Fruit fly (Drosophila melanogaster) whole organism, embryonic: ENCODE results near the gene CG4452.

ENCODE experiments used
- Asciz ChIP-seq: fragments of 200-800 bp; sonication (Bioruptor generic); optimal IDR thresholded peaks from 2 replicates; lab custom pipeline; 2017; ENCODE audit warnings: missing biosample characterization, mild to moderate bottlenecking, missing genetic modification characterization, missing genetic modification reagents
- B-H2 ChIP-seq: fragments of 200-800 bp; sonication (Bioruptor generic); optimal IDR thresholded peaks from 2 replicates; lab custom pipeline; 2018; ENCODE audit warnings: missing biosample characterization, mild to moderate bottlenecking, missing genetic modification characterization
- CG10431 ChIP-seq: fragments of 200-800 bp; sonication (Bioruptor generic); optimal IDR thresholded peaks from 3 replicates; lab custom pipeline; 2018; ENCODE audit warnings: missing biosample characterization, mild to moderate bottlenecking, missing genetic modification characterization
- CG10543 ChIP-seq: fragments of 200-800 bp; sonication (Bioruptor generic); optimal IDR thresholded peaks from 3 replicates; lab custom pipeline; 2017; ENCODE audit warnings: missing biosample characterization, mild to moderate bottlenecking, missing genetic modification characterization, moderate library complexity
- CG11456 ChIP-seq: fragments of 200-800 bp; sonication (Bioruptor generic); IDR thresholded peaks from 3 replicates; pipeline ENCODE4 v1.3.6; 2022; ENCODE audit warnings: missing biosample characterization, missing genetic modification characterization
- CG11696 ChIP-seq: fragments of 200-800 bp; sonication (Bioruptor generic); IDR thresholded peaks from 2 replicates; pipeline ENCODE4 v1.3.6; 2022; ENCODE audit warnings: missing biosample characterization, missing genetic modification characterization
- CG1529 ChIP-seq: fragments of 200-800 bp; sonication (Bioruptor generic); optimal IDR thresholded peaks from 3 replicates; lab custom pipeline; 2018; ENCODE audit warnings: missing biosample characterization, missing genetic modification characterization
- CG17385 ChIP-seq: fragments of 200-800 bp; sonication (Bioruptor generic); optimal IDR thresholded peaks from 3 replicates; lab custom pipeline; 2018; ENCODE audit warnings: missing biosample characterization, mild to moderate bottlenecking, missing genetic modification characterization
- CG18619 ChIP-seq: fragments of 200-800 bp; sonication (Bioruptor generic); optimal IDR thresholded peaks from 3 replicates; lab custom pipeline; 2017; ENCODE audit warnings: missing biosample characterization, mild to moderate bottlenecking, missing genetic modification characterization
- CG2120 ChIP-seq: fragments of 200-800 bp; sonication (Bioruptor generic); optimal IDR thresholded peaks from 3 replicates; lab custom pipeline; 2016; ENCODE audit warnings: missing biosample characterization, missing genetic modification characterization
- CG30403 ChIP-seq: fragments of 200-800 bp; sonication (Bioruptor generic); optimal IDR thresholded peaks from 3 replicates; lab custom pipeline; 2016; ENCODE audit warnings: missing biosample characterization, missing genetic modification characterization
- CG32532 ChIP-seq: fragments of 200-800 bp; sonication (Bioruptor generic); IDR thresholded peaks from 2 replicates; pipeline ENCODE4 v1.3.6; 2022; ENCODE audit warnings: missing biosample characterization, missing genetic modification characterization
- CG33557 ChIP-seq: fragments of 200-800 bp; sonication (Bioruptor generic); optimal IDR thresholded peaks from 2 replicates; lab custom pipeline; 2019; ENCODE audit warnings: missing biosample characterization, mild to moderate bottlenecking, missing genetic modification characterization, moderate library complexity
- CG3838 ChIP-seq: fragments of 200-800 bp; sonication (Bioruptor generic); optimal IDR thresholded peaks from 3 replicates; lab custom pipeline; 2016; ENCODE audit warnings: missing biosample characterization, missing genetic modification characterization
- CG4707 ChIP-seq: fragments of 200-800 bp; sonication (Bioruptor generic); optimal IDR thresholded peaks from 2 replicates; lab custom pipeline; 2018; ENCODE audit warnings: missing biosample characterization, mild to moderate bottlenecking, missing genetic modification characterization, moderate library complexity
- CG7963 ChIP-seq: fragments of 200-800 bp; sonication (Bioruptor generic); IDR thresholded peaks from 3 replicates; pipeline ENCODE4 v1.3.6; 2022; ENCODE audit warnings: missing biosample characterization, missing genetic modification characterization; ENCODE audit not compliant: partially characterized antibody
- CG8359 ChIP-seq: fragments of 200-800 bp; sonication (Bioruptor generic); optimal IDR thresholded peaks from 2 replicates; lab custom pipeline; 2017; ENCODE audit warnings: missing biosample characterization, mild to moderate bottlenecking, missing genetic modification characterization, borderline replicate concordance
- CG9215 ChIP-seq: fragments of 200-800 bp; sonication (Bioruptor generic); IDR thresholded peaks from 2 replicates; pipeline ENCODE4 v1.3.6; 2022; ENCODE audit warnings: missing biosample characterization, missing genetic modification characterization
- CG9609 ChIP-seq: fragments of 200-800 bp; sonication (Bioruptor generic); optimal IDR thresholded peaks from 3 replicates; lab custom pipeline; 2016; ENCODE audit warnings: missing biosample characterization, missing genetic modification characterization
- Doc2 ChIP-seq: fragments of 200-800 bp; sonication (Bioruptor generic); IDR thresholded peaks from 2 replicates; pipeline ENCODE4 v1.3.6; 2022; ENCODE audit warnings: missing biosample characterization, missing genetic modification characterization
- Dref ChIP-seq: fragments of 200-800 bp; sonication (Bioruptor generic); IDR thresholded peaks from 2 replicates; pipeline ENCODE4 v1.3.6; 2022; ENCODE audit warnings: missing biosample characterization, missing genetic modification characterization
- Gug ChIP-seq: fragments of 200-800 bp; sonication (Bioruptor generic); IDR thresholded peaks from 4 replicates; pipeline ENCODE4 v1.3.6; 2022; ENCODE audit warnings: missing biosample characterization, missing genetic modification characterization
- H15 ChIP-seq: fragments of 200-800 bp; sonication (Bioruptor generic); IDR thresholded peaks from 3 replicates; pipeline ENCODE4 v1.3.6; 2022; ENCODE audit warnings: missing biosample characterization, missing genetic modification characterization
- Hmx ChIP-seq: fragments of 200-800 bp; sonication (Bioruptor generic); optimal IDR thresholded peaks from 2 replicates; lab custom pipeline; 2016; ENCODE audit warnings: missing biosample characterization, missing genetic modification characterization
- Hr3 ChIP-seq: fragments of 200-800 bp; sonication (Bioruptor generic); optimal IDR thresholded peaks from 3 replicates; lab custom pipeline; 2016; ENCODE audit warnings: missing biosample characterization, missing genetic modification characterization
- Jarid2 ChIP-seq: fragments of 200-800 bp; sonication (Bioruptor generic); optimal IDR thresholded peaks from 3 replicates; lab custom pipeline; 2017; ENCODE audit warnings: mild to moderate bottlenecking, missing biosample characterization, missing genetic modification reagents, missing genetic modification characterization
- Mes4 ChIP-seq: fragments of 200-800 bp; sonication (Bioruptor generic); optimal IDR thresholded peaks from 2 replicates; lab custom pipeline; 2016; ENCODE audit warnings: missing biosample characterization, missing genetic modification characterization
- PHDP ChIP-seq: fragments of 200-800 bp; sonication (Bioruptor generic); optimal IDR thresholded peaks from 3 replicates; lab custom pipeline; 2018; ENCODE audit warnings: missing biosample characterization, mild to moderate bottlenecking, missing genetic modification characterization, moderate library complexity
- Six4 ChIP-seq: fragments of 200-800 bp; sonication (Bioruptor generic); optimal IDR thresholded peaks from 2 replicates; lab custom pipeline; 2016; ENCODE audit warnings: missing biosample characterization, missing genetic modification characterization
- Sox100B ChIP-seq: fragments of 200-800 bp; sonication (Bioruptor generic); optimal IDR thresholded peaks from 3 replicates; lab custom pipeline; 2018; ENCODE audit warnings: missing biosample characterization, mild to moderate bottlenecking, missing genetic modification characterization
- ab ChIP-seq: fragments of 200-800 bp; sonication (Bioruptor generic); optimal IDR thresholded peaks from 2 replicates; lab custom pipeline; 2016; ENCODE audit warnings: missing biosample characterization, missing genetic modification characterization
- aop ChIP-seq: fragments of 200-800 bp; sonication (Bioruptor generic); IDR thresholded peaks from 2 replicates; pipeline ENCODE4 v1.3.6; 2022; ENCODE audit warnings: missing biosample characterization, missing genetic modification characterization
- bowl ChIP-seq: fragments of 200-800 bp; sonication (Bioruptor generic); IDR thresholded peaks from 2 replicates; pipeline ENCODE4 v1.3.6; 2022; ENCODE audit warnings: missing biosample characterization, missing genetic modification characterization
- dmrt99B ChIP-seq: fragments of 200-800 bp; sonication (Bioruptor generic); optimal IDR thresholded peaks from 2 replicates; lab custom pipeline; 2018; ENCODE audit warnings: missing biosample characterization, mild to moderate bottlenecking, missing genetic modification characterization, moderate library complexity
- dpn ChIP-seq, 2 experiments: fragments of 200-800 bp; sonication (Bioruptor generic); optimal IDR thresholded peaks; 3 replicates each; lab custom pipeline; 2016; ENCODE audit warnings: missing biosample characterization in 2 of 2, missing genetic modification characterization in 2 of 2
- ems ChIP-seq: fragments of 200-800 bp; sonication (Bioruptor generic); optimal IDR thresholded peaks from 3 replicates; lab custom pipeline; 2016; ENCODE audit warnings: missing biosample characterization, missing genetic modification characterization
- exex ChIP-seq: fragments of 200-800 bp; sonication (Bioruptor generic); optimal IDR thresholded peaks from 4 replicates; lab custom pipeline; 2018; ENCODE audit warnings: missing biosample characterization, mild to moderate bottlenecking, missing genetic modification characterization, moderate library complexity
- fd3F ChIP-seq: fragments of 200-800 bp; sonication (Bioruptor generic); optimal IDR thresholded peaks from 2 replicates; lab custom pipeline; 2018; ENCODE audit warnings: missing biosample characterization, mild to moderate bottlenecking, missing genetic modification characterization, moderate library complexity
- gcm ChIP-seq: fragments of 200-800 bp; sonication (Bioruptor generic); optimal IDR thresholded peaks from 2 replicates; lab custom pipeline; 2019; ENCODE audit warnings: missing biosample characterization, mild to moderate bottlenecking, missing genetic modification characterization, moderate library complexity
- grn ChIP-seq: fragments of 200-800 bp; sonication (Bioruptor generic); optimal IDR thresholded peaks from 3 replicates; lab custom pipeline; 2017; ENCODE audit warnings: missing biosample characterization, missing genetic modification characterization
- gsb ChIP-seq: fragments of 200-800 bp; sonication (Bioruptor generic); IDR thresholded peaks from 2 replicates; pipeline ENCODE4 v1.3.6; 2022; ENCODE audit warnings: missing biosample characterization, missing genetic modification characterization
- h ChIP-seq: fragments of >200 bp; optimal IDR thresholded peaks from 2 replicates; lab custom pipeline; 2017
- lab ChIP-seq: fragments of 200-800 bp; sonication (Bioruptor generic); optimal IDR thresholded peaks from 3 replicates; lab custom pipeline; 2017; ENCODE audit warnings: missing biosample characterization, missing genetic modification characterization, mild to moderate bottlenecking, moderate library complexity, missing genetic modification reagents
- lilli ChIP-seq: fragments of 200-800 bp; sonication (Bioruptor generic); optimal IDR thresholded peaks from 3 replicates; lab custom pipeline; 2016; ENCODE audit warnings: missing biosample characterization, missing genetic modification characterization
- mirr ChIP-seq: fragments of 200-800 bp; sonication (Bioruptor generic); optimal IDR thresholded peaks from 3 replicates; lab custom pipeline; 2018; ENCODE audit warnings: missing biosample characterization, mild to moderate bottlenecking, missing genetic modification characterization
- nerfin-1 ChIP-seq: fragments of 200-800 bp; sonication (Bioruptor generic); optimal IDR thresholded peaks from 3 replicates; lab custom pipeline; 2019; ENCODE audit warnings: missing biosample characterization, mild to moderate bottlenecking, missing genetic modification characterization, moderate library complexity
- pros ChIP-seq: fragments of 200-800 bp; sonication (Bioruptor generic); optimal IDR thresholded peaks from 3 replicates; lab custom pipeline; 2019; ENCODE audit warnings: missing biosample characterization, mild to moderate bottlenecking, missing genetic modification characterization, moderate library complexity
- repo ChIP-seq: fragments of 200-800 bp; sonication (Bioruptor generic); optimal IDR thresholded peaks from 2 replicates; lab custom pipeline; 2016; ENCODE audit warnings: missing biosample characterization, missing genetic modification characterization
- slp2 ChIP-seq: fragments of 200-800 bp; sonication (Bioruptor generic); optimal IDR thresholded peaks from 2 replicates; lab custom pipeline; 2016; ENCODE audit warnings: missing biosample characterization, missing genetic modification characterization
- tin ChIP-seq: fragments of 200-800 bp; sonication (Bioruptor generic); optimal IDR thresholded peaks from 3 replicates; lab custom pipeline; 2016; ENCODE audit warnings: missing biosample characterization, missing genetic modification characterization
- zfh1 ChIP-seq: fragments of 200-800 bp; sonication (Bioruptor generic); IDR thresholded peaks from 3 replicates; pipeline ENCODE4 v1.3.6; 2022; ENCODE audit warnings: missing biosample characterization, missing genetic modification characterization

CG4452 gene

DNA sequence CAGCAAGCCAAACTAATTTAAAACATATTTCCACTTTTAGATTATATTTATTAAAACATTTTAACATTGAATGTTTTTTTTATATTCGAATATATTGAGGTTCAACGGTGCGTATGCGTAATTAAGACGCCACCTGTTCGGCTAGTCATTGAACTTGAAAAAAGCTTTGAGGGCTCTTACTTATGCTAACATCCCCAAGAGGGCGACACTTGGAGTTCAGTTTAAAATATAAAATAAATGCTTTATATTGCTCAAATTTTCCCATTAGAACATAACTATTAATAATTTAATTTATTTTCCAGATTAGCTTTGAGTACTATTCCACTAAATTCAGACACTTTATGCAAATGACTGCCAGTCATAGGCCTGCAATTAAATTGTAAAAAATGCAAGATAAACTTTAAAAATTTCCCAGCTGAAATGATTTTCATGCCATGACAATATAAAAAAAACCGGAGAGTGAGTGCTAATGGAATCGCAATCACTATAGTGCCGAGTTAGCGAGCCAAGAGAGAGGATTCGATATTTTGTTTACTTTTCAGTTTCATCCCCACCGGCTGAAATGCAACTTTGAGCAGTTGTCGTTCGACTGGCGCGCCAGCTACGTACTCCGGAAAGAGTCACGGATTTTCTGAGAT, 33.3 kb upstream of the CG4452 start, which contains the start of gene PGRP-LA (continued):
- TF ChIP-seq Gug (no peak), dmrt99B (peak; percentile 25), Hmx (GFP tag; lab: Kevin White, UChicago) (no peak), CG11456 (GFP tag; lab: Robert Waterston, UW) (peak; percentile 84), Mes4 (no peak), gsb (GFP tag; lab: Robert Waterston, UW) (peak; percentile 37; the same call in 1 of the 2 replicates), CG7963 (GFP tag; lab: Robert Waterston, UW) (no peak), lab (peak; percentile 46), CG32532 (peak; percentile 81), CG1529 (GFP tag; lab: Kevin White, UChicago) (peak; percentile 40), mirr (GFP tag; lab: Kevin White, UChicago) (peak; percentile 11), CG2120 (GFP tag; lab: Kevin White, UChicago) (peak; percentile 28), CG4707 (GFP tag; lab: Kevin White, UChicago) (no peak), CG17385 (GFP tag; lab: Kevin White, UChicago) (peak; percentile 22), CG30403 (GFP tag; lab: Kevin White, UChicago) (peak; percentile 12), gcm (GFP tag; lab: Kevin White, UChicago) (no peak), CG10431 (GFP tag; lab: Kevin White, UChicago) (peak; percentile 19), ab (GFP tag; lab: Kevin White, UChicago) (no peak), CG8359 (GFP tag; lab: Kevin White, UChicago) (no peak), CG11696 (GFP tag; lab: Robert Waterston, UW) (no peak), Doc2 (GFP tag; lab: Robert Waterston, UW) (no peak), Jarid2 (GFP tag; lab: Kevin White, UChicago) (no peak), CG18619 (GFP tag; lab: Kevin White, UChicago) (no peak), Six4 (peak; percentile 1), tin (peak; percentile 2), pros (GFP tag; lab: Kevin White, UChicago) (no peak), bowl (no peak), PHDP (peak; percentile 63), grn (GFP tag; lab: Kevin White, UChicago) (no peak), CG9609 (no peak), zfh1 (GFP tag; lab: Robert Waterston, UW) (peak; percentile 34; the same call in 1 of the 3 replicates), CG3838 (no peak), slp2 (GFP tag; lab: Kevin White, UChicago) (no peak), fd3F (GFP tag; lab: Kevin White, UChicago) (peak; percentile 25), H15 (GFP tag; lab: Robert Waterston, UW) (0 out of 3 replicates have a peak, but pooled peaks have one; percentile 35), CG9215 (GFP tag; lab: Robert Waterston, UW) (no peak), Hr3 (GFP tag; lab: Kevin White, UChicago) (peak; percentile 4), CG10543 (GFP tag; lab: Kevin White, UChicago) (peak; percentile 18), Asciz (peak; percentile 29), lilli (peak; percentile 29), ems (no peak), exex (tag; lab: Kevin White, UChicago) (no peak), B-H2 (GFP tag; lab: Kevin White, UChicago) (peak; percentile 31), aop (no peak), Sox100B (GFP tag; lab: Kevin White, UChicago) (peak; percentile 20), nerfin-1 (tag; lab: Kevin White, UChicago) (no peak), CG33557 (GFP tag; lab: Kevin White, UChicago) (no peak), h (lab: Kevin White, UChicago) (no peak), repo (GFP tag; lab: Kevin White, UChicago) (no peak), Dref (GFP tag; lab: Robert Waterston, UW) (no peak), dpn (GFP tag; optimal IDR thresholded peaks at IDR 0.05; lab: Kevin White, UChicago) (peak in 1 of 2 experiments; percentile 36)
